Worm (Caenorhabditis elegans): Measurements from ENCODE around the gene unc-34.

unc-34 gene

ce11 chrV:966164-966563 is 16.3 kb upstream of the unc-34 start (continued):
- TF ChIP-seq nhr-19 (GFP tag; conservative IDR thresholded peaks at IDR 0.05): no peak
- TF ChIP-seq nhr-85 (tag): no peak
- no peak for TF ChIP-seq irx-1 (tag; optimal IDR thresholded peaks at IDR 0.05)
- peak in 1 of 2 experiments; percentile 1 for TF ChIP-seq lin-35 (GFP tag; optimal IDR thresholded peaks at IDR 0.05)
- TF ChIP-seq fos-1 (tag; optimal IDR thresholded peaks at IDR 0.05): no peak
- no peak for TF ChIP-seq nhr-77 (tag; optimal IDR thresholded peaks at IDR 0.05)
- TF ChIP-seq nhr-28 (tag; optimal IDR thresholded peaks at IDR 0.05): no peak
- TF ChIP-seq efl-3 (GFP tag; optimal IDR thresholded peaks at IDR 0.05): no peak
- no peak for TF ChIP-seq zag-1 (tag; optimal IDR thresholded peaks at IDR 0.05)
- peak; percentile 80 for TF ChIP-seq fkh-10 (GFP tag; optimal IDR thresholded peaks at IDR 0.05)
- no peak for TF ChIP-seq aly-2 (tag; optimal IDR thresholded peaks at IDR 0.05)
- peak; percentile 32 for TF ChIP-seq nhr-47 (tag; optimal IDR thresholded peaks at IDR 0.05)

ce11 chrV:969005-969562 is 13.4 kb upstream of the unc-34 start:
- TF ChIP-seq nhr-20 (tag; optimal IDR thresholded peaks at IDR 0.05) (no peak), unc-86 (tag; optimal IDR thresholded peaks at IDR 0.05) (no peak), ceh-82 (tag; optimal IDR thresholded peaks at IDR 0.05) (no peak), C34B4.2 (tag; optimal IDR thresholded peaks at IDR 0.05) (no peak), ztf-11 (tag; optimal IDR thresholded peaks at IDR 0.05) (no peak), tlp-1 (tag; optimal IDR thresholded peaks at IDR 0.05) (no peak), snpc-4 (tag; optimal IDR thresholded peaks at IDR 0.05) (no peak), ets-5 (GFP tag; IDR thresholded peaks at IDR 0.05) (no peak)

DNA sequence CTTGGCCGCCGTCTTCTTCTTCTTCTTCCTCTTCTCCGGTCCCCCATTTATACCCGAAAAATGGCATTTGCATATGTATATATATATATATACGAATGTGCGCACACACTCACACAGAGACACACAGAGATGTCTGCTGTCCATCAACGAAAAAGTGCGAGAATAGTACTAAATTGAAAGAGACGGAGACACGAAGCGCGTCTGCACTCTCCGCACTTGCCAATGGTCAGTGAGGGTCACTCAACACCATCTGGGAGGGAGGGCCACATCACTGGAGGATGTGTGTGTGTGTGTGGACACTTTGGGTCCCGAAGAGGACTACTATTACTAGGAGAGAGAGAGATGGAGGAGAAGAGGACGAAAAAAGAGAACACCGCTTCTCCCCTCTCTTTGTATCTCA is 7.3 kb upstream of the unc-34 start:
- peak; percentile 55 for TF ChIP-seq dsc-1 (tag; optimal IDR thresholded peaks at IDR 0.05)
- TF ChIP-seq C34B4.2 (tag; optimal IDR thresholded peaks at IDR 0.05): no peak
- TF ChIP-seq lin-14 (GFP tag; optimal IDR thresholded peaks at IDR 0.05): peak; percentile 98
- TF ChIP-seq dpl-1 (GFP tag; optimal IDR thresholded peaks at IDR 0.05): no peak
- TF ChIP-seq nhr-19 (GFP tag; conservative IDR thresholded peaks at IDR 0.05): peak; percentile 12
- no peak for TF ChIP-seq mab-9 (GFP tag; IDR thresholded peaks at IDR 0.05)
- no peak for TF ChIP-seq ces-1 (GFP tag; optimal IDR thresholded peaks at IDR 0.05)
- TF ChIP-seq skn-1 (tag; optimal IDR thresholded peaks at IDR 0.05): peak; percentile 38
- TF ChIP-seq lin-35 (GFP tag; optimal IDR thresholded peaks at IDR 0.05): peak in 1 of 2 experiments; percentile 61
- TF ChIP-seq alr-1 (tag; optimal IDR thresholded peaks at IDR 0.05; ENCODE audit: borderline replicate concordance): no peak
- no peak for TF ChIP-seq lir-3 (tag; optimal IDR thresholded peaks at IDR 0.05; ENCODE audit: poor library complexity)
- TF ChIP-seq fkh-4 (tag; optimal IDR thresholded peaks at IDR 0.05; ENCODE audit: borderline replicate concordance): no peak
- peak; percentile 39 for TF ChIP-seq lsy-2 (tag; optimal IDR thresholded peaks at IDR 0.05)
- no peak for TF ChIP-seq Y116A8C.19 (tag; optimal IDR thresholded peaks at IDR 0.05; ENCODE audit: borderline replicate concordance)
- peak; percentile 42 for TF ChIP-seq fkh-8 (tag; optimal IDR thresholded peaks at IDR 0.05)
- TF ChIP-seq elt-3 (tag; optimal IDR thresholded peaks at IDR 0.05): peak in 1 of 6 experiments; percentile 10
- TF ChIP-seq hpl-2 (GFP tag; optimal IDR thresholded peaks at IDR 0.05): no peak
- TF ChIP-seq fos-1 (tag; optimal IDR thresholded peaks at IDR 0.05): no peak
- no peak for TF ChIP-seq snpc-4 (tag; optimal IDR thresholded peaks at IDR 0.05)
- TF ChIP-seq ama-1 (optimal IDR thresholded peaks at IDR 0.05): no peak
- peak; percentile 72 for TF ChIP-seq swsn-7 (tag; optimal IDR thresholded peaks at IDR 0.05)
- peak in 1 of 2 experiments; percentile 16 for TF ChIP-seq mdl-1 (tag; optimal IDR thresholded peaks at IDR 0.05)
- TF ChIP-seq snu-23 (GFP tag; optimal IDR thresholded peaks at IDR 0.05): peak; percentile 72
- peak; percentile 29 for TF ChIP-seq xbp-1 (tag; optimal IDR thresholded peaks at IDR 0.05)
- peak; percentile 61 for TF ChIP-seq egl-13 (tag; optimal IDR thresholded peaks at IDR 0.05)
- TF ChIP-seq nhr-71 (tag; optimal IDR thresholded peaks at IDR 0.05): peak; percentile 64
- TF ChIP-seq nhr-76 (tag; optimal IDR thresholded peaks at IDR 0.05): no peak
- peak; percentile 33 for TF ChIP-seq jun-1 (tag; optimal IDR thresholded peaks at IDR 0.05)
- no peak for TF ChIP-seq elt-2 (tag; optimal IDR thresholded peaks at IDR 0.05)
- no peak for TF ChIP-seq ceh-8 (GFP tag; optimal IDR thresholded peaks at IDR 0.05)
- TF ChIP-seq F16B12.6 (tag; optimal IDR thresholded peaks at IDR 0.05): no peak
- TF ChIP-seq rnt-1 (tag; optimal IDR thresholded peaks at IDR 0.05): peak; percentile 27
- peak; percentile 11; the same call in 1 of the 2 replicates for TF ChIP-seq isw-1 (GFP tag; IDR thresholded peaks at IDR 0.05)
- TF ChIP-seq blmp-1 (tag; optimal IDR thresholded peaks at IDR 0.05): peak; percentile 17
- peak; percentile 2 for TF ChIP-seq fkh-10 (GFP tag; optimal IDR thresholded peaks at IDR 0.05)

Data from whole organism, L1 larva.